Fruit fly (Drosophila melanogaster) whole organism: Measurements from ENCODE around the gene CG14566.

Experiments used
- CG8478 ChIP-seq: fragments of >200 bp; optimal IDR thresholded peaks from 2 replicates; lab custom pipeline; 2018; ENCODE audit warnings: inconsistent platforms
- Dll ChIP-seq: fragments of >200 bp; optimal IDR thresholded peaks from 2 replicates; lab custom pipeline; 2017
- EcR ChIP-seq, 2 experiments: fragments of >200 bp; optimal IDR thresholded peaks; 2 replicates each; lab custom pipeline; 2017; ENCODE audit warnings: missing biosample characterization in 2 of 2, missing genetic modification characterization in 2 of 2, missing genetic modification reagents in 2 of 2
- pan ChIP-seq: fragments of >200 bp; optimal IDR thresholded peaks from 2 replicates; lab custom pipeline; 2017
- psq ChIP-seq: fragments of >200 bp; optimal IDR thresholded peaks from 2 replicates; lab custom pipeline; 2017
- usp ChIP-seq: fragments of >200 bp; optimal IDR thresholded peaks from 2 replicates; lab custom pipeline; 2017; ENCODE audit warnings: missing biosample characterization, missing genetic modification characterization, mixed read lengths

The CG14566 gene

DNA sequence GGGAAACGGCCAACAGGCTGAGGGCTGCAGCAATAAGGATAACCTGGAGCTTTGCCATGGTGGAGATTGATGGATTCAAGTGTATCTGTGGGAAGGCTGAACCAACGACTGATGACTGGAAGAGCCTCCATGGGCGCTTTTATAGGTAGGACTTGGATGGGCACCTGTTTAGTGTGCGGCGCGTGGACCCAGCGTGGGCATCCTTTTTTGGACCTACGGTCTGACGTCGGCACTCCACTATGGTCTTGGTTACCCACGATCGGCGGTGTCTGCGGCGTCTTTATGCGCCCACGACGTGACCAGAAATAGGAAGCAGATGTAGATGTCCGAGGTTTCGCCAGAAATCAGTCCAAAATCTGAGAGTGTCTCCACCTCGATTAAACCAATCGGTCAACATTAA is at the start of gene CG14566:
Gene CG14566, minus strand, starts transcription at position 101 of the 400 bp plus-strand sequence.
- TF ChIP-seq usp (GFP tag; lab: Kevin White, UChicago) (no peak), Dll (lab: Kevin White, UChicago) (no peak), EcR (GFP tag; optimal IDR thresholded peaks at IDR 0.05; lab: Kevin White, UChicago) (no peak)

DNA sequence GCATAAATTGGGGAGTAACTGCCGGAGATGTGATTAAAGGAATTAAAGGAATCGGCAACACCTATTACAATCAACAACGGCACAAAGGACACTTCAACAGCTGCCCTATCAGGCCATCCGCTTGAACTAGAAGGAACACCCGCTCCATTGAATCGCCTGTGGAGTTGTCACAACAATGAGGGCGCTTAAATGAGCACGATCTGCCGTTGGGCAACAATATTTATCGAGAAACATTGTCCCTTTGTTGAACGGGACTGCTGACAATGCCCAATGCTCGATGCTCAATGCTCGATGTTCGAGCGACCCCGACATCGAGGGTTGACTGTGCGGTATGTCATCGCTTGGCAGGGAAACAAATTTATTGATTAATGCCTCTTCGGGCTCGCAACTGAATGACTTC is 47.8 kb upstream of the CG14566 start:
- TF ChIP-seq CG8478 (lab: Kevin White, UChicago) (no peak), EcR (GFP tag; optimal IDR thresholded peaks at IDR 0.05; lab: Kevin White, UChicago) (no peak), usp (GFP tag; lab: Kevin White, UChicago) (no peak), psq (lab: Kevin White, UChicago) (no peak), Dll (lab: Kevin White, UChicago) (no peak), pan (lab: Kevin White, UChicago) (no peak)

DNA sequence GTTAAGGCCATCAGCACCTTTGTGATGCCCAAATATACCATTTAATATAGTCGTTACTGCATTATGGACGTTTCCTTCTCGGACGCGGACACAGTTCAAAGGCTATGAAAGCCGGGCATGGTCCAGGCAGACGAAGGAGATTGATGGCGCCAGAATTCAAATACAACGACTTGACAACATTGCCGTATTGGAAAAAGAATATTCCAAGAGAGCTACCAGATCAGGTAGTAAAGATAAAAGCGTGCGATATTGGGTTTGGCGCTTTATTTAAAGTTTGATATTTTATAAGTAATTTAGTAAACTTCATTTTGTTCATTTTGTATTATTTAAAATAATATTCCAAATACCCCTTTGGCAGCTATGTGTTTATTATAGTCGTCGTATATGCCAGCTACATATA is 33.7 kb upstream of the CG14566 start:
- TF ChIP-seq Dll (lab: Kevin White, UChicago) (no peak), usp (GFP tag; lab: Kevin White, UChicago) (no peak), CG8478 (lab: Kevin White, UChicago) (no peak), pan (lab: Kevin White, UChicago) (no peak)

DNA sequence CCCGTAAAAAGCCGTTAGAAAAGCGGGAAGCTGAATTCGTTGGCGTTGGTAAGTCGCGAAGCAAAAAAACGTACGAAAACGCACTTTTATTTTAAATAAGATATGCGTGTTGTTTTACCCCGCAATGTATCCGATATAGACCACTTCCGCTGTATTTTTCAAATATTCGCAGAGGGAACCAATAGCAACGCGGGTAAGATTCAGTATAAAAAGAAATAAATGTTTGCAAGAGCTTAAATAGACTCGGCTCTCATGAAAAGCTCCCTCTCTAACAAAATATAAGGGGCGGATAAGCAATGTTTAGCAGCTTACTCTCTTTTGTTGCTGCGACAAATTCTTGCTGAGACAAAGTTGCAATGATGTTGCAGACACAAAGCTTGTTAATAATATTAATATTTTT is 30.2 kb upstream of the CG14566 start, which contains the start of gene Syn1:
Gene Syn1, minus strand, starts transcription at position 207 of the 400 bp plus-strand sequence.
- TF ChIP-seq Dll (lab: Kevin White, UChicago), result no peak
- no peak for TF ChIP-seq usp (GFP tag; lab: Kevin White, UChicago)
- TF ChIP-seq CG8478 (lab: Kevin White, UChicago), result no peak
- TF ChIP-seq EcR (GFP tag; optimal IDR thresholded peaks at IDR 0.05; lab: Kevin White, UChicago), result no peak
- no peak for TF ChIP-seq psq (lab: Kevin White, UChicago)
- no peak for TF ChIP-seq pan (lab: Kevin White, UChicago)

DNA sequence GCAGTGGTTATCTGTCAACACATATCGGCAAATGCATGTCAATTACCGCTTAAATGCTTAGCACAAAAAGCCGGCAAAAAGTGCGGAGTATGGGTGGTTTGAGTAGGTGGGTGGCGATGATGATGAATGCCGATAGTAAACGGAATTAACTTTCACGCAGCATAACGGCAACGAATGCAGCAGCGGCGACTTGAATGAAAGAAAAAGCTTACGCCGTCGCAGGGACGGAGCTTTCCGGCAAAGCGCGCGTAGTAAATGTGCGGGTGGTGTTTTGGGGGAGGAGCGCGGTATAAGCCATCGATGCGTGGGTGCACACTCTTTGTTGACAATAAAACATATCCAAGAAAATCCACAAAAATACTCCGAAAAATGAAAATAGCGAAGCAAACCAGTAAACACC is 29.4 kb upstream of the CG14566 start, which contains the start of gene CG7370:
Gene CG7370, plus strand, starts transcription at position 301 of the 400 bp plus-strand sequence.
- TF ChIP-seq pan (lab: Kevin White, UChicago) (no peak), Dll (lab: Kevin White, UChicago) (no peak), CG8478 (lab: Kevin White, UChicago) (no peak), usp (GFP tag; lab: Kevin White, UChicago) (no peak), psq (lab: Kevin White, UChicago) (no peak), EcR (GFP tag; optimal IDR thresholded peaks at IDR 0.05; lab: Kevin White, UChicago) (no peak)

DNA sequence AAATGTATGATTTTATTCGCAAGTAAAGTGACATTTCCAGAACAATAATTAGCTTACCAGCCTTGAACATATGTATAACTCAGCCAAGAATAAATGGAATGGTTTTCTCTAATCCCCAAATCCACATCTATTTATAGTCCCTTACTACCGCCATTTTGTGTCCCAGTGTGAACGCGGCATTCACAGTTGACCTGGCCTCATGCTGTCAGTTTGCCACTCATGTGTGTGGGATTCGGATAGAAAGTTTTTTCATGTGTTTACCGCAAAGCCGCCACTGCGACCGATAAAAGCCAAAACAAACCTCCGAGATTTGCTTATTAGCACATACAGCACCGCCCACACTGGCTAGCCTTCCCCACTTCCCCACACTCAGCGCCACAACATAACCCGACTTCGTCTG is 25.8 kb upstream of the CG14566 start:
- TF ChIP-seq pan (lab: Kevin White, UChicago) (no peak), EcR (GFP tag; optimal IDR thresholded peaks at IDR 0.05; lab: Kevin White, UChicago) (no peak), Dll (lab: Kevin White, UChicago) (no peak), psq (lab: Kevin White, UChicago) (no peak), usp (GFP tag; lab: Kevin White, UChicago) (no peak), CG8478 (lab: Kevin White, UChicago) (no peak)

DNA sequence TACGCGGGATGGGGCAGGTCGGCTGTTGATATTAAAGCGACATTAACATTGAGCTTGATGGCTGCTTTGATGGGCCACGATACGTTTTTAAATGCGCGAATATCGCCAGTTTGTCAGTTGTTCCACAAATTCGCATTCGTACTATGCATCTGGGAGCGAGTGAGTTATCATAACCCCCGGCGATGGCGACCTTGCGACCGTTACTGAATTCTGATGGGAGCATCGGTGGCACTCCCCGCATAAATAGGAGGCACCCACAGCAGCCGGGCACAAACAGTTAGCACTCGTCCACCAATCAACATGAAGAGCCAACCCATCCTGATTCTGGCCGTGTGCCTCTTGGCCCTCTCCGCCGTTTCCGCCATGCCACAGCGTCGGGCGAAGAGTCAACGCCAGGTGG is 16.7 kb upstream of the CG14566 start, which contains the start of gene CG14564:
Gene CG14564, plus strand, starts transcription at position 301 of the 400 bp plus-strand sequence.
- TF ChIP-seq EcR (GFP tag; optimal IDR thresholded peaks at IDR 0.05; lab: Kevin White, UChicago) (no peak), usp (GFP tag; lab: Kevin White, UChicago) (no peak), Dll (lab: Kevin White, UChicago) (no peak), pan (lab: Kevin White, UChicago) (no peak), psq (lab: Kevin White, UChicago) (no peak), CG8478 (lab: Kevin White, UChicago) (no peak)

DNA sequence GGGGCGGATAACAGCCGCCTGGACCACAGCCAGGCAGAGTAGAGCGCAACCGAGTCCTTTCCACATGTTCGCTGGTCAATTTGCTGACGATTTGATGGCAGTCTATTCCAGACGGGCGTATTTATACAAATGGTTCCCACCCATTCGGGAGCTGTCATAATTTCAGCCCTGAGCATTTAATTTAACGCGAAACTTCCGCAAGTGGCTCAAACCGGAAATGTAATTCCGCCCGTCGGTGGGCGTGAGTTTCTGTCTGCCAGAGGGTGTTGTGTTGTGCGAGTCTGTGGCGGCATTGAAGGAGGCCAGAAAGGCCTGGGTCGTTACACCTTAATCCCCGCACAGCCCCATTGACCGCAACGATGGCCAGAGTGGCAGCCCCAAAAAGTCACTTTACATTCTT is 4.1 kb upstream of the CG14566 start, which contains the start of gene CG14565:
Gene CG14565, minus strand, starts transcription at position 101 of the 400 bp plus-strand sequence.
- TF ChIP-seq CG8478 (lab: Kevin White, UChicago) (no peak), usp (GFP tag; lab: Kevin White, UChicago) (no peak), pan (lab: Kevin White, UChicago) (no peak), Dll (lab: Kevin White, UChicago) (no peak), psq (lab: Kevin White, UChicago) (no peak), EcR (GFP tag; optimal IDR thresholded peaks at IDR 0.05; lab: Kevin White, UChicago) (no peak)

DNA sequence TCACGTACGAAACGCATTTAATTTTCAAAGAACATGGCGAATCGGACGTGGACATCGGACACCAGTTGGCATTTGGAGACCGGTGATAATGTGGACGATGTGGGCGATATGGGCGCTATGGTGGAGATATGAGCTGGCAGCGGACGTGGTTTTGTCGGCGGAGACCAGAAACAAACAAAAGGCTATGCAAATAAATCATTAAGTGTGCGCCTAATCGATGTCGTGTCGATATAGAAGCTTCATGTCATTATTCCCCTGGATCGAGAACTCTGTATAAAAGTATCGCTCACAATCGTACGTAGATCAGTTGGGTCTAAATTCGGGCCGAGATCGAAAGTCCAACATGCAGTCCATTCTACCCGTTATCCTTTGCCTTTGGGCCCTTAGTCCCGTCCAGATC is 1.1 kb upstream of the CG14566 start, which contains the start of gene CG14572:
Gene CG14572, plus strand, starts transcription at position 301 of the 400 bp plus-strand sequence.
- TF ChIP-seq Dll (lab: Kevin White, UChicago) (no peak), CG8478 (lab: Kevin White, UChicago) (no peak), pan (lab: Kevin White, UChicago) (no peak), usp (GFP tag; lab: Kevin White, UChicago) (no peak), psq (lab: Kevin White, UChicago) (no peak), EcR (GFP tag; optimal IDR thresholded peaks at IDR 0.05; lab: Kevin White, UChicago) (no peak)

DNA sequence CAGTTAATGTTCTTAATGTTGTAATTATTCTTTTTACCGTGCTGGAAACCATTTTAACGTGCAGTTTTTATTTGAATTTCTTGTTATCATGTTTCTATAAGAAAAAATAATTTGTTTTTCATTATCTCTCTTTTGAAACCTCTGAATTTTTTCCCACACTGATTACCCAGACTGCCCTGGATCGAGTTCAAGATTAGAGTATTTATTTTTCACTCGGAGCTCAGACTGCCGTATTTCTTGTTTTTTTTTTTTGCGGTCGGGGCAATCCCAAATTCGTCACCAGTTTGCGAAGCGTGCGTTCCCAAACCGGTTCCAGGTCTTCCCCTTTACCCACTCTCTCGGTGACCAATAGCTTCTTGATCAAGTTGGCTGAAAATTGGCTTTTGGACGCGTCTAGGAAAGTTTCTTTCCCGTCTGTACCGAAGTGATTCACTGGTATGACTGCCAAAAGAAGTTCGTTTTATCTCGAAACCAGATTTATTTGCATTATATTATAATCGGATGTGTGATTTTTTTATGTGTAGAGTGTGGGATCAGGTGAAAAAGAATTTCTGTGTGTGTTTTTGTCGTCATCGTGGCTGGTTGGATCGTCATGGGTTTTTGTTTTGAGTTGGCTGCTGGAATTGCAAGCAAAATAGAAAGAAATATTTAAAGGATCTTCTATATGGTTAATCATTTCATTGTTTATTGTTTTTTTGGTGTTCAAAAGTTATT is 935 bp downstream of the CG14566 start:
- no peak for TF ChIP-seq CG8478 (lab: Kevin White, UChicago)
- TF ChIP-seq usp (GFP tag; lab: Kevin White, UChicago), result no peak
- TF ChIP-seq Dll (lab: Kevin White, UChicago), result no peak
- no peak for TF ChIP-seq psq (lab: Kevin White, UChicago)
- TF ChIP-seq EcR (GFP tag; optimal IDR thresholded peaks at IDR 0.05; lab: Kevin White, UChicago), result no peak
- TF ChIP-seq pan (lab: Kevin White, UChicago), result no peak
